Fruit fly (Drosophila melanogaster): ENCODE measurements around the gene Slob.

Slob gene

dm6 chr2L:7624096-7624843, 50.6 kb downstream of the Slob start:
- no peak for TF ChIP-seq CG9948 (tag; optimal IDR thresholded peaks at IDR 0.05)
- TF ChIP-seq CG12605 (GFP tag; IDR thresholded peaks at IDR 0.05): no peak
- no peak for TF ChIP-seq CG10348 (GFP tag; IDR thresholded peaks at IDR 0.05)
- TF ChIP-seq CG14655 (GFP tag; optimal IDR thresholded peaks at IDR 0.05): no peak
- no peak for TF ChIP-seq Ets98B (GFP tag; IDR thresholded peaks at IDR 0.05)
- no peak for TF ChIP-seq Pif1A (GFP tag; optimal IDR thresholded peaks at IDR 0.05)
- TF ChIP-seq CG32121 (GFP tag; IDR thresholded peaks at IDR 0.05): no peak
- TF ChIP-seq rn (GFP tag; IDR thresholded peaks at IDR 0.05): no peak
- TF ChIP-seq Pif1B (GFP tag; optimal IDR thresholded peaks at IDR 0.05): no peak
- no peak for TF ChIP-seq CG34367 (tag; optimal IDR thresholded peaks at IDR 0.05)
- TF ChIP-seq CG4496 (GFP tag; IDR thresholded peaks at IDR 0.05): no peak
- TF ChIP-seq CG13204 (GFP tag; optimal IDR thresholded peaks at IDR 0.05): no peak
- TF ChIP-seq gl (tag; optimal IDR thresholded peaks at IDR 0.05): no peak
- no peak for TF ChIP-seq CG17806 (tag; optimal IDR thresholded peaks at IDR 0.05)
- no peak for TF ChIP-seq CG8159 (tag; optimal IDR thresholded peaks at IDR 0.05)
- TF ChIP-seq CG8301 (tag; optimal IDR thresholded peaks at IDR 0.05): no peak
- no peak for TF ChIP-seq EcR (GFP tag; optimal IDR thresholded peaks at IDR 0.05)

DNA sequence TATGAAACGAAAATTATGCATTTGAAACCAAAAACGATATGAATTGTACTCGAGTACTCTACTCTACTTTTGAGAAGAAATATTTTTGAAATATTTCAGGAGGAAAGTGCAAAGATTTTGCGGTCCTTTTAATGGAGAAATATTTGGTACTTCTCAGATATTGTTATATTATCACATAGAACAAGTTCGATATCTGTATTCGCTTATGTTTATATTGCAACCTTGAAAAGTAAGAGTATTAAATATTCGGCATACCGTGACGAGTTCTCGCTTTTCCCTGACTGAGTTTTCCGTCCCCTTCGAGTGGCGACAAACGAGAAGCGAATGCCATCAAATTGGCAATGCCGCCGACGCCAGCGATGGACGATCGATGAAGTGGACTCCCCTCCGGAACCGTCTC, 53.2 kb downstream of the Slob start:
- no peak for TF ChIP-seq CG34367 (tag; optimal IDR thresholded peaks at IDR 0.05)
- TF ChIP-seq rn (GFP tag; IDR thresholded peaks at IDR 0.05): no peak
- TF ChIP-seq CG14655 (GFP tag; optimal IDR thresholded peaks at IDR 0.05): peak; percentile 8
- no peak for TF ChIP-seq CG8159 (tag; optimal IDR thresholded peaks at IDR 0.05)
- TF ChIP-seq CG9948 (tag; optimal IDR thresholded peaks at IDR 0.05): no peak
- no peak for TF ChIP-seq CG13204 (GFP tag; optimal IDR thresholded peaks at IDR 0.05)
- peak; percentile 13 for TF ChIP-seq CG8301 (tag; optimal IDR thresholded peaks at IDR 0.05)

- peak; percentile 67 for TF ChIP-seq Snoo (tag; optimal IDR thresholded peaks at IDR 0.05)
- peak; percentile 48 for TF ChIP-seq Pif1B (GFP tag; optimal IDR thresholded peaks at IDR 0.05)
- TF ChIP-seq D1 (tag; optimal IDR thresholded peaks at IDR 0.05): no peak
- peak; percentile 23 for TF ChIP-seq Pif1A (GFP tag; optimal IDR thresholded peaks at IDR 0.05)
- TF ChIP-seq fd96Ca (GFP tag; IDR thresholded peaks at IDR 0.05): 0 out of 3 replicates have a peak, but pooled peaks have one; percentile 19
These were observed 55.6 kb downstream of the Slob start for dm6 chr2L:7619234-7619633.

dm6 chr2L:7618563-7618962, 56.3 kb downstream of the Slob start:
- TF ChIP-seq Pif1A (GFP tag; optimal IDR thresholded peaks at IDR 0.05): no peak

dm6 chr2L:7616830-7617229, 58.0 kb downstream of the Slob start:
- no peak for TF ChIP-seq CG15710 (tag; optimal IDR thresholded peaks at IDR 0.05)
- TF ChIP-seq rn (GFP tag; IDR thresholded peaks at IDR 0.05): no peak
- no peak for TF ChIP-seq CG17806 (tag; optimal IDR thresholded peaks at IDR 0.05)
- no peak for TF ChIP-seq Pif1B (GFP tag; optimal IDR thresholded peaks at IDR 0.05)
- no peak for TF ChIP-seq CG13204 (GFP tag; optimal IDR thresholded peaks at IDR 0.05)
- no peak for TF ChIP-seq CG12605 (GFP tag; IDR thresholded peaks at IDR 0.05)
- TF ChIP-seq EcR (GFP tag; optimal IDR thresholded peaks at IDR 0.05): no peak
- TF ChIP-seq CG34367 (tag; optimal IDR thresholded peaks at IDR 0.05): no peak
- TF ChIP-seq CG9948 (tag; optimal IDR thresholded peaks at IDR 0.05): no peak
- TF ChIP-seq Pif1A (GFP tag; optimal IDR thresholded peaks at IDR 0.05): no peak
- no peak for TF ChIP-seq CG32121 (GFP tag; IDR thresholded peaks at IDR 0.05)
- TF ChIP-seq Snoo (tag; optimal IDR thresholded peaks at IDR 0.05): no peak
- TF ChIP-seq CG4496 (GFP tag; IDR thresholded peaks at IDR 0.05): no peak
- TF ChIP-seq D1 (tag; optimal IDR thresholded peaks at IDR 0.05): no peak
- TF ChIP-seq CG14655 (GFP tag; optimal IDR thresholded peaks at IDR 0.05): no peak
- TF ChIP-seq CG8159 (tag; optimal IDR thresholded peaks at IDR 0.05): no peak
- no peak for TF ChIP-seq Ets98B (GFP tag; IDR thresholded peaks at IDR 0.05)
- TF ChIP-seq CG10348 (GFP tag; IDR thresholded peaks at IDR 0.05): no peak

DNA sequence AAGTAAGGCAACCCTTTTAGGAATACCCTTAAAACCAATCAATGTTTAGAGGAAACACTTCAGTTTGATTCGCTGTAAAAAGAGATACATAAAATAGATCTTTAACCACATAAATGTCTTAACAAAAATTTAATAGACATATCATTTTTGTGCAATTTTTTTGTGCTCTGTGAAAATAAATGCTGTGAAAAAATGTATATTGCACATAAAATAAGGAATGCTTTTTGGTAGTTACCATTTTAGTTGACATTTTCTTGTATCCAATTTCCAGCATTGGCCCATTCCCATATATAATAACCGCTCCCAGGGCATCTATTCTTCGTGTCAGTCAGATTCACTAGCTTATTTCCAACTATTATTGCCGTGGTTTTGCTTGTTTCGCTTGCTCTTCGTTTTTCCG, 62.6 kb downstream of the Slob start:
- TF ChIP-seq CG8301 (tag; optimal IDR thresholded peaks at IDR 0.05) (peak; percentile 7), D1 (tag; optimal IDR thresholded peaks at IDR 0.05) (no peak), CG14655 (GFP tag; optimal IDR thresholded peaks at IDR 0.05) (peak; percentile 58), EcR (GFP tag; optimal IDR thresholded peaks at IDR 0.05) (no peak), CG12605 (GFP tag; IDR thresholded peaks at IDR 0.05) (no peak), CG34367 (tag; optimal IDR thresholded peaks at IDR 0.05) (no peak), CG9948 (tag; optimal IDR thresholded peaks at IDR 0.05) (peak; percentile 20), rn (GFP tag; IDR thresholded peaks at IDR 0.05) (no peak), CG8159 (tag; optimal IDR thresholded peaks at IDR 0.05) (no peak)

dm6 chr2L:7611580-7611979, 63.3 kb downstream of the Slob start:
- no peak for TF ChIP-seq D1 (tag; optimal IDR thresholded peaks at IDR 0.05)
- peak; percentile 67 for TF ChIP-seq CG32121 (GFP tag; IDR thresholded peaks at IDR 0.05)
- TF ChIP-seq CG12605 (GFP tag; IDR thresholded peaks at IDR 0.05): no peak
- no peak for TF ChIP-seq gl (tag; optimal IDR thresholded peaks at IDR 0.05)
- TF ChIP-seq CG34367 (tag; optimal IDR thresholded peaks at IDR 0.05): peak; percentile 61
- peak; percentile 28 for TF ChIP-seq Pif1B (GFP tag; optimal IDR thresholded peaks at IDR 0.05)
- TF ChIP-seq CG8301 (tag; optimal IDR thresholded peaks at IDR 0.05): peak; percentile 70
- TF ChIP-seq Ets98B (GFP tag; IDR thresholded peaks at IDR 0.05): peak; percentile 79
- TF ChIP-seq CG14655 (GFP tag; optimal IDR thresholded peaks at IDR 0.05): peak; percentile 76
- peak; percentile 80 for TF ChIP-seq CG4496 (GFP tag; IDR thresholded peaks at IDR 0.05)
- peak; percentile 39; the same call in 1 of the 2 replicates for TF ChIP-seq rn (GFP tag; IDR thresholded peaks at IDR 0.05)
- TF ChIP-seq EcR (GFP tag; optimal IDR thresholded peaks at IDR 0.05): peak; percentile 11
- TF ChIP-seq CG10348 (GFP tag; IDR thresholded peaks at IDR 0.05): no peak
- peak; percentile 38 for TF ChIP-seq Snoo (tag; optimal IDR thresholded peaks at IDR 0.05)
- TF ChIP-seq fd96Ca (GFP tag; IDR thresholded peaks at IDR 0.05): 0 out of 3 replicates have a peak, but pooled peaks have one; percentile 49
- no peak for TF ChIP-seq CG13204 (GFP tag; optimal IDR thresholded peaks at IDR 0.05)
- TF ChIP-seq CG8159 (tag; optimal IDR thresholded peaks at IDR 0.05): peak; percentile 71
- peak; percentile 62 for TF ChIP-seq CG9948 (tag; optimal IDR thresholded peaks at IDR 0.05)
- TF ChIP-seq CG17806 (tag; optimal IDR thresholded peaks at IDR 0.05): peak; percentile 71
- TF ChIP-seq CG15710 (tag; optimal IDR thresholded peaks at IDR 0.05): peak; percentile 64
- TF ChIP-seq Pif1A (GFP tag; optimal IDR thresholded peaks at IDR 0.05): peak; percentile 65

Data from whole organism, pupa.